Fruit fly (Drosophila melanogaster) whole organism, embryonic: Measurements from ENCODE around the gene Bap111.
A peak's percentile ranks its signal among the peaks of the same experiment; 100 is the strongest.

Source experiments
- C15 ChIP-seq: fragments of 200-800 bp; sonication (Bioruptor generic); IDR thresholded peaks from 3 replicates; pipeline ENCODE4 v1.3.6; 2022; ENCODE audit warnings: missing biosample characterization, missing genetic modification characterization
- CG10979 ChIP-seq: fragments of 200-800 bp; sonication (Bioruptor generic); optimal IDR thresholded peaks from 2 replicates; lab custom pipeline; 2018; ENCODE audit warnings: missing biosample characterization, mild to moderate bottlenecking, missing genetic modification characterization, moderate library complexity
- CG13424 ChIP-seq: fragments of 200-800 bp; sonication (Bioruptor generic); optimal IDR thresholded peaks from 2 replicates; lab custom pipeline; 2019; ENCODE audit warnings: missing biosample characterization, mild to moderate bottlenecking, missing genetic modification characterization, moderate library complexity
- CG14860 ChIP-seq: fragments of 200-800 bp; sonication (Bioruptor generic); IDR thresholded peaks from 3 replicates; pipeline ENCODE4 v1.3.6; 2022; ENCODE audit warnings: missing biosample characterization, missing genetic modification characterization; ENCODE audit not compliant: partially characterized antibody
- CG1529 ChIP-seq: fragments of 200-800 bp; sonication (Bioruptor generic); optimal IDR thresholded peaks from 3 replicates; lab custom pipeline; 2018; ENCODE audit warnings: missing biosample characterization, missing genetic modification characterization
- CG17568 ChIP-seq: fragments of 200-800 bp; sonication (Bioruptor generic); optimal IDR thresholded peaks from 2 replicates; lab custom pipeline; 2018; ENCODE audit warnings: missing biosample characterization, mild to moderate bottlenecking, missing genetic modification characterization, moderate library complexity
- CG17829 ChIP-seq: fragments of 200-800 bp; optimal IDR thresholded peaks from 2 replicates; lab custom pipeline; 2019; ENCODE audit warnings: missing biosample characterization, mild to moderate bottlenecking, missing genetic modification characterization, moderate library complexity
- CG30403 ChIP-seq: fragments of 200-800 bp; sonication (Bioruptor generic); optimal IDR thresholded peaks from 3 replicates; lab custom pipeline; 2016; ENCODE audit warnings: missing biosample characterization, missing genetic modification characterization
- CG31441 ChIP-seq: fragments of 200-800 bp; sonication (Bioruptor generic); IDR thresholded peaks from 2 replicates; pipeline ENCODE4 v1.3.6; 2022; ENCODE audit warnings: missing biosample characterization, missing genetic modification characterization
- CG43689 ChIP-seq: fragments of 200-800 bp; sonication (Bioruptor generic); IDR thresholded peaks from 2 replicates; pipeline ENCODE4 v1.3.6; 2022; ENCODE audit warnings: missing biosample characterization, missing genetic modification characterization
- CG4424 ChIP-seq: fragments of 200-800 bp; sonication (Bioruptor generic); optimal IDR thresholded peaks from 3 replicates; lab custom pipeline; 2016; ENCODE audit warnings: missing biosample characterization, missing genetic modification characterization
- CG6272 ChIP-seq: fragments of 200-800 bp; sonication (Bioruptor generic); IDR thresholded peaks from 2 replicates; pipeline ENCODE4 v1.3.6; 2022; ENCODE audit warnings: missing biosample characterization, missing genetic modification characterization
- CG6689 ChIP-seq: fragments of 200-800 bp; sonication (Bioruptor generic); IDR thresholded peaks from 2 replicates; pipeline ENCODE4 v1.3.6; 2022; ENCODE audit warnings: missing biosample characterization, missing genetic modification characterization
- CG6791 ChIP-seq: fragments of 200-800 bp; sonication (Bioruptor generic); IDR thresholded peaks from 3 replicates; pipeline ENCODE4 v1.3.6; 2022; ENCODE audit warnings: missing biosample characterization, missing genetic modification characterization; ENCODE audit not compliant: partially characterized antibody
- CG7556 ChIP-seq: fragments of 200-800 bp; sonication (Bioruptor generic); optimal IDR thresholded peaks from 2 replicates; lab custom pipeline; 2017; ENCODE audit warnings: missing biosample characterization, mild to moderate bottlenecking, missing genetic modification characterization
- CG8281 ChIP-seq: fragments of 200-800 bp; sonication (Bioruptor generic); optimal IDR thresholded peaks from 2 replicates; lab custom pipeline; 2018; ENCODE audit warnings: missing biosample characterization, mild to moderate bottlenecking, missing genetic modification characterization, moderate library complexity
- CG8944 ChIP-seq: fragments of 200-800 bp; sonication (Bioruptor generic); optimal IDR thresholded peaks from 3 replicates; lab custom pipeline; 2016; ENCODE audit warnings: missing biosample characterization, missing genetic modification characterization
- CG9932 ChIP-seq: fragments of 200-800 bp; sonication (Bioruptor generic); IDR thresholded peaks from 2 replicates; pipeline ENCODE4 v1.3.6; 2022; ENCODE audit warnings: missing biosample characterization, missing genetic modification characterization
- D19B ChIP-seq: fragments of 200-800 bp; sonication (Bioruptor generic); optimal IDR thresholded peaks from 2 replicates; lab custom pipeline; 2017; ENCODE audit warnings: missing biosample characterization, mild to moderate bottlenecking, missing genetic modification characterization
- Dad ChIP-seq: fragments of 200-800 bp; sonication (Bioruptor generic); optimal IDR thresholded peaks from 3 replicates; lab custom pipeline; 2016; ENCODE audit warnings: missing biosample characterization, missing genetic modification characterization
- Elba2 ChIP-seq: fragments of 200-800 bp; sonication (Bioruptor generic); optimal IDR thresholded peaks from 3 replicates; lab custom pipeline; 2016; ENCODE audit warnings: missing biosample characterization, missing genetic modification characterization
- Gsc ChIP-seq: fragments of 200-800 bp; sonication (Bioruptor generic); IDR thresholded peaks from 2 replicates; pipeline ENCODE4 v1.3.6; 2022; ENCODE audit warnings: missing biosample characterization, missing genetic modification characterization
- HLH4C ChIP-seq: fragments of 200-800 bp; sonication (Bioruptor generic); IDR thresholded peaks from 3 replicates; pipeline ENCODE4 v1.3.6; 2022; ENCODE audit warnings: missing biosample characterization, missing genetic modification characterization; ENCODE audit not compliant: partially characterized antibody
- HmgZ ChIP-seq: fragments of 200-800 bp; sonication (Bioruptor generic); optimal IDR thresholded peaks from 2 replicates; lab custom pipeline; 2018; ENCODE audit warnings: missing biosample characterization, mild to moderate bottlenecking, missing genetic modification characterization
- MESR4 ChIP-seq: fragments of 200-800 bp; sonication (Bioruptor generic); optimal IDR thresholded peaks from 2 replicates; lab custom pipeline; 2018; ENCODE audit warnings: missing biosample characterization, mild to moderate bottlenecking, missing genetic modification characterization, moderate library complexity
- NC2β ChIP-seq: fragments of 200-800 bp; sonication (Bioruptor generic); optimal IDR thresholded peaks from 2 replicates; lab custom pipeline; 2016; ENCODE audit warnings: missing biosample characterization, missing genetic modification characterization
- NFAT ChIP-seq: fragments of 200-800 bp; sonication (Bioruptor generic); IDR thresholded peaks from 2 replicates; pipeline ENCODE4 v1.3.6; 2022; ENCODE audit warnings: missing biosample characterization, missing genetic modification characterization
- PHDP ChIP-seq: fragments of 200-800 bp; sonication (Bioruptor generic); optimal IDR thresholded peaks from 3 replicates; lab custom pipeline; 2018; ENCODE audit warnings: missing biosample characterization, mild to moderate bottlenecking, missing genetic modification characterization, moderate library complexity
- Ravus ChIP-seq: fragments of 200-800 bp; sonication (Bioruptor generic); IDR thresholded peaks from 2 replicates; pipeline ENCODE4 v1.3.6; 2022; ENCODE audit warnings: missing biosample characterization, missing genetic modification characterization
- Sry-δ ChIP-seq: fragments of 200-800 bp; sonication (Bioruptor generic); optimal IDR thresholded peaks from 2 replicates; lab custom pipeline; 2016; ENCODE audit warnings: missing biosample characterization, missing genetic modification characterization
- Stat92E ChIP-seq, 3 experiments: fragments of >200 bp in 2 of 3; fragments of 200-800 bp in 1 of 3; sonication (Bioruptor generic) in 1 of 3; optimal IDR thresholded peaks; 2 replicates each; lab custom pipeline; 2017 to 2019; ENCODE audit warnings: missing biosample characterization in 3 of 3, missing genetic modification characterization in 3 of 3, mild to moderate bottlenecking in 1 of 3, moderate library complexity in 1 of 3
- abd-A ChIP-seq: fragments of 200-800 bp; sonication (Bioruptor generic); optimal IDR thresholded peaks from 3 replicates; lab custom pipeline; 2019; ENCODE audit warnings: missing biosample characterization, mild to moderate bottlenecking, missing genetic modification characterization, moderate library complexity
- aop ChIP-seq: fragments of 200-800 bp; sonication (Bioruptor generic); IDR thresholded peaks from 2 replicates; pipeline ENCODE4 v1.3.6; 2022; ENCODE audit warnings: missing biosample characterization, missing genetic modification characterization
- az2 ChIP-seq: fragments of 200-800 bp; sonication (Bioruptor generic); optimal IDR thresholded peaks from 3 replicates; lab custom pipeline; 2016; ENCODE audit warnings: missing biosample characterization, missing genetic modification characterization
- bcd ChIP-seq: fragments of 200-800 bp; sonication (Bioruptor generic); optimal IDR thresholded peaks from 2 replicates; lab custom pipeline; 2017; ENCODE audit warnings: missing biosample characterization, mild to moderate bottlenecking, missing genetic modification characterization
- da ChIP-seq: fragments of 200-800 bp; sonication (Bioruptor generic); optimal IDR thresholded peaks from 2 replicates; lab custom pipeline; 2016; ENCODE audit warnings: missing biosample characterization, missing genetic modification characterization
- dpn ChIP-seq, 2 experiments: fragments of 200-800 bp; sonication (Bioruptor generic); optimal IDR thresholded peaks; 3 replicates each; lab custom pipeline; 2016; ENCODE audit warnings: missing biosample characterization in 2 of 2, missing genetic modification characterization in 2 of 2
- dysf ChIP-seq: fragments of 200-800 bp; sonication (Bioruptor generic); IDR thresholded peaks from 3 replicates; pipeline ENCODE4 v1.3.6; 2022; ENCODE audit warnings: missing biosample characterization, missing genetic modification characterization
- ftz-f1 ChIP-seq: fragments of 200-800 bp; sonication (Bioruptor generic); optimal IDR thresholded peaks from 2 replicates; lab custom pipeline; 2016; ENCODE audit warnings: missing biosample characterization, missing genetic modification characterization
- gfzf ChIP-seq: fragments of 200-800 bp; sonication (Bioruptor generic); optimal IDR thresholded peaks from 2 replicates; lab custom pipeline; 2016; ENCODE audit warnings: missing biosample characterization, mild to moderate bottlenecking, missing genetic modification characterization, moderate library complexity
- inv ChIP-seq: fragments of 200-800 bp; sonication (Bioruptor generic); IDR thresholded peaks from 2 replicates; pipeline ENCODE4 v1.3.6; 2022; ENCODE audit warnings: missing biosample characterization, missing genetic modification characterization; ENCODE audit not compliant: partially characterized antibody
- jumu ChIP-seq: fragments of 200-800 bp; sonication (Bioruptor generic); optimal IDR thresholded peaks from 3 replicates; lab custom pipeline; 2016; ENCODE audit warnings: missing biosample characterization, missing genetic modification characterization
- maf-S ChIP-seq: fragments of 200-800 bp; sonication (Bioruptor generic); optimal IDR thresholded peaks from 2 replicates; lab custom pipeline; 2016; ENCODE audit warnings: missing biosample characterization, missing genetic modification characterization
- p53 ChIP-seq: fragments of 200-800 bp; sonication (Bioruptor generic); optimal IDR thresholded peaks from 2 replicates; lab custom pipeline; 2016; ENCODE audit warnings: missing biosample characterization, missing genetic modification characterization
- repo ChIP-seq: fragments of 200-800 bp; sonication (Bioruptor generic); optimal IDR thresholded peaks from 2 replicates; lab custom pipeline; 2016; ENCODE audit warnings: missing biosample characterization, missing genetic modification characterization
- row ChIP-seq: fragments of 200-800 bp; sonication (Bioruptor generic); IDR thresholded peaks from 3 replicates; pipeline ENCODE4 v1.3.6; 2022; ENCODE audit warnings: missing biosample characterization, missing genetic modification characterization
- sim ChIP-seq: fragments of 200-800 bp; sonication (Bioruptor generic); IDR thresholded peaks from 2 replicates; pipeline ENCODE4 v1.3.6; 2022; ENCODE audit warnings: missing biosample characterization, missing genetic modification characterization
- so ChIP-seq: fragments of 200-800 bp; sonication (Bioruptor generic); IDR thresholded peaks from 3 replicates; pipeline ENCODE4 v1.3.6; 2022; ENCODE audit warnings: missing biosample characterization, missing genetic modification characterization
- trem ChIP-seq: fragments of 200-800 bp; optimal IDR thresholded peaks from 3 replicates; lab custom pipeline; 2019; ENCODE audit warnings: missing biosample characterization, mild to moderate bottlenecking, missing genetic modification characterization, moderate library complexity
- unpg ChIP-seq: fragments of 200-800 bp; sonication (Bioruptor generic); optimal IDR thresholded peaks from 3 replicates; lab custom pipeline; 2018; ENCODE audit warnings: missing biosample characterization, mild to moderate bottlenecking, missing genetic modification characterization, moderate library complexity
- vnd ChIP-seq: fragments of 200-800 bp; sonication (Bioruptor generic); IDR thresholded peaks from 3 replicates; pipeline ENCODE4 v1.3.6; 2022; ENCODE audit warnings: missing biosample characterization, missing genetic modification characterization; ENCODE audit not compliant: partially characterized antibody
- zfh2 ChIP-seq: fragments of 200-800 bp; sonication (Bioruptor generic); optimal IDR thresholded peaks from 2 replicates; lab custom pipeline; 2016; ENCODE audit warnings: missing biosample characterization, missing genetic modification characterization

The Bap111 gene

DNA sequence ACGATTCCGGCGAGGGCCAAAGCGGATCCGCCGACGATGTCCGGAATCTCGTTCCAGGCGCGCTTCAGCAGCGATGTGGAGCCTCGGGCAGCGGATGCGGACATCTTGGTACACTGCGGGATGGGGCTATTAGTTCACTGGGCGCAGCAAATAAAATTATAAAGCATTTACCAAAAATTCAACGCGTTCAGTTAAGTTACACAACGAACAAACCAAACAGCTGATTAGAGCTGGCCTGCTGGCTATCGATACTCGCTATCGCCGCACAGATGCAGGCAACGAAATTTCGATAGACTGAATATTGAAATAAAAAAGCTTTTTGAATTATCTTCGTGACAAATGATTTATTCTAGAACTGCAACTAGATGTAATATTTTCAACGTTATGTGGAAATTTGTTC, 10.6 kb downstream of the Bap111 start, which contains the start of gene NdufA3 (continued):
- TF ChIP-seq da (no peak), CG4424 (GFP tag; lab: Kevin White, UChicago) (no peak), maf-S (GFP tag; lab: Kevin White, UChicago) (no peak), CG13424 (tag; lab: Kevin White, UChicago) (no peak), C15 (GFP tag; lab: Robert Waterston, UW) (no peak), trem (no peak), Sry-δ (GFP tag; lab: Kevin White, UChicago) (peak; percentile 86), CG10979 (tag; lab: Kevin White, UChicago) (no peak), CG30403 (GFP tag; lab: Kevin White, UChicago) (no peak), ftz-f1 (GFP tag; lab: Kevin White, UChicago) (peak; percentile 3), so (GFP tag; lab: Robert Waterston, UW) (no peak), NFAT (GFP tag; lab: Robert Waterston, UW) (no peak), az2 (GFP tag; lab: Kevin White, UChicago) (no peak), CG7556 (GFP tag; lab: Kevin White, UChicago) (no peak), CG6272 (GFP tag; lab: Robert Waterston, UW) (no peak), CG17829 (tag; lab: Kevin White, UChicago) (peak; percentile 11), CG17568 (no peak), aop (no peak), CG9932 (GFP tag; lab: Robert Waterston, UW) (no peak), unpg (GFP tag; lab: Kevin White, UChicago) (no peak), sim (GFP tag; lab: Robert Waterston, UW) (no peak), Ravus (GFP tag; lab: Robert Waterston, UW) (no peak), Gsc (no peak), NC2β (GFP tag; lab: Kevin White, UChicago) (no peak), bcd (GFP tag; lab: Kevin White, UChicago) (no peak), row (peak; percentile 67), HmgZ (tag; lab: Kevin White, UChicago) (peak; percentile 32), gfzf (GFP tag; lab: Kevin White, UChicago) (peak; percentile 46), CG6689 (GFP tag; lab: Robert Waterston, UW) (no peak), Elba2 (GFP tag; lab: Kevin White, UChicago) (no peak), dysf (GFP tag; lab: Robert Waterston, UW) (no peak), jumu (no peak), CG14860 (GFP tag; lab: Robert Waterston, UW) (peak; percentile 69), CG6791 (GFP tag; lab: Robert Waterston, UW) (peak; percentile 87), CG1529 (GFP tag; lab: Kevin White, UChicago) (no peak), p53 (GFP tag; lab: Kevin White, UChicago) (no peak), CG31441 (GFP tag; lab: Robert Waterston, UW) (no peak), CG43689 (no peak), abd-A (no peak), zfh2 (GFP tag; lab: Kevin White, UChicago) (no peak), D19B (GFP tag; lab: Kevin White, UChicago) (no peak), CG8944 (GFP tag; lab: Kevin White, UChicago) (no peak), Dad (no peak), MESR4 (GFP tag; lab: Kevin White, UChicago) (peak; percentile 77), CG8281 (tag; lab: Kevin White, UChicago) (no peak), dpn (GFP tag; optimal IDR thresholded peaks at IDR 0.05; lab: Kevin White, UChicago) (no peak), vnd (GFP tag; lab: Robert Waterston, UW) (peak; percentile 73), inv (GFP tag; lab: Robert Waterston, UW) (peak; percentile 66), HLH4C (GFP tag; lab: Robert Waterston, UW) (peak; percentile 78), repo (GFP tag; lab: Kevin White, UChicago) (no peak), Stat92E (GFP tag; optimal IDR thresholded peaks at IDR 0.05; lab: Kevin White, UChicago) (no peak), PHDP (no peak)
